Worm (Caenorhabditis elegans) whole organism, young adult: Measurements from ENCODE around the gene C34B4.2.

Experiments used
- K12H6.12 ChIP-seq: fragments of 200-800 bp; sonication (Bioruptor generic); optimal IDR thresholded peaks from 2 replicates; lab custom pipeline; 2018; ENCODE audit warnings: mild to moderate bottlenecking, missing genetic modification characterization, missing compliant biosample characterization
- ama-1 ChIP-seq, 3 experiments: fragments of 150-350 bp in 1 of 3; sonication (generic microtip) in 2 of 3; optimal IDR thresholded peaks; 2 replicates each; lab custom pipeline; 2014 to 2018; ENCODE audit warnings: missing biosample characterization in 2 of 3, missing genetic modification characterization in 2 of 3, missing genetic modification reagents in 2 of 3
- attf-6 ChIP-seq: fragments of 200-800 bp; sonication (Bioruptor generic); IDR thresholded peaks from 2 replicates; pipeline ENCODE4 v1.3.6; 2022; ENCODE audit warnings: missing genetic modification reagents, missing genetic modification characterization, missing compliant biosample characterization
- ceh-91 ChIP-seq: fragments of 200-800 bp; sonication (Bioruptor generic); IDR thresholded peaks from 2 replicates; pipeline ENCODE4 v1.3.6; 2022; ENCODE audit warnings: missing genetic modification reagents, missing genetic modification characterization, missing compliant biosample characterization
- die-1 ChIP-seq: sonication (generic microtip); optimal IDR thresholded peaks from 2 replicates; lab custom pipeline; 2016; ENCODE audit warnings: missing genotype, mild to moderate bottlenecking, missing genetic modification characterization, missing compliant biosample characterization
- egrh-3 ChIP-seq: fragments of 200-800 bp; sonication (Bioruptor generic); IDR thresholded peaks from 2 replicates; pipeline ENCODE4 v1.3.6; 2022; ENCODE audit warnings: missing genetic modification reagents, missing genetic modification characterization, missing compliant biosample characterization
- ets-4 ChIP-seq: fragments of 200-800 bp; sonication (Bioruptor generic); optimal IDR thresholded peaks from 2 replicates; lab custom pipeline; 2018; ENCODE audit warnings: mild to moderate bottlenecking, missing genetic modification characterization, missing compliant biosample characterization
- let-526 ChIP-seq: fragments of 200-800 bp; sonication (Bioruptor generic); IDR thresholded peaks from 2 replicates; pipeline ENCODE4 v1.3.6; 2022; ENCODE audit warnings: missing genetic modification reagents, missing genetic modification characterization, missing compliant biosample characterization
- nfya-1 ChIP-seq: sonication (generic microtip); optimal IDR thresholded peaks from 2 replicates; lab custom pipeline; 2017; ENCODE audit warnings: antibody characterized with exemption, missing compliant biosample characterization, missing genetic modification characterization, borderline replicate concordance; ENCODE audit not compliant: insufficient read depth
- repo-1 ChIP-seq: sonication (generic microtip); optimal IDR thresholded peaks from 2 replicates; lab custom pipeline; 2017; ENCODE audit warnings: mild to moderate bottlenecking, missing genetic modification characterization, missing compliant biosample characterization
- unc-62 ChIP-seq: fragments of 150-350 bp; optimal IDR thresholded peaks from 2 replicates; lab custom pipeline; 2014; ENCODE audit warnings: missing biosample characterization, missing genetic modification reagents, missing genetic modification characterization
- zim-3 ChIP-seq: sonication (generic microtip); optimal IDR thresholded peaks from 2 replicates; lab custom pipeline; 2017; ENCODE audit warnings: mild to moderate bottlenecking, missing genetic modification characterization, moderate library complexity, missing compliant biosample characterization
- ztf-28 ChIP-seq: fragments of 200-800 bp; sonication (Bioruptor generic); IDR thresholded peaks from 2 replicates; pipeline ENCODE4 v1.3.6; 2022; ENCODE audit warnings: missing genetic modification reagents, missing genetic modification characterization, missing compliant biosample characterization

ce11 chrV:13043832-13044521 lies 38.9 kb upstream of the C34B4.2 start:
- no peak for TF ChIP-seq ztf-28 (GFP tag; lab: Robert Waterston, UW)
- TF ChIP-seq unc-62 (GFP tag; lab: Kevin White, UChicago): no peak
- TF ChIP-seq attf-6 (GFP tag; lab: Robert Waterston, UW): no peak
- TF ChIP-seq zim-3 (tag; lab: Kevin White, UChicago): no peak
- no peak for TF ChIP-seq ceh-91 (GFP tag; lab: Robert Waterston, UW)
- no peak for TF ChIP-seq nfya-1 (tag; lab: Kevin White, UChicago)
- no peak for TF ChIP-seq ama-1 (optimal IDR thresholded peaks at IDR 0.05; lab: Kevin White, UChicago)
- TF ChIP-seq ama-1 (GFP tag; optimal IDR thresholded peaks at IDR 0.05; lab: Kevin White, UChicago): no peak
- no peak for TF ChIP-seq let-526
- TF ChIP-seq repo-1 (tag; lab: Kevin White, UChicago): no peak
- TF ChIP-seq egrh-3: no peak
- peak; percentile 51 for TF ChIP-seq ets-4 (GFP tag; lab: Kevin White, UChicago)
- no peak for TF ChIP-seq K12H6.12 (tag; lab: Kevin White, UChicago)
- TF ChIP-seq die-1 (tag; lab: Kevin White, UChicago): no peak
